Worm (Caenorhabditis elegans): Measurements from ENCODE around the gene xbp-1.

DNA sequence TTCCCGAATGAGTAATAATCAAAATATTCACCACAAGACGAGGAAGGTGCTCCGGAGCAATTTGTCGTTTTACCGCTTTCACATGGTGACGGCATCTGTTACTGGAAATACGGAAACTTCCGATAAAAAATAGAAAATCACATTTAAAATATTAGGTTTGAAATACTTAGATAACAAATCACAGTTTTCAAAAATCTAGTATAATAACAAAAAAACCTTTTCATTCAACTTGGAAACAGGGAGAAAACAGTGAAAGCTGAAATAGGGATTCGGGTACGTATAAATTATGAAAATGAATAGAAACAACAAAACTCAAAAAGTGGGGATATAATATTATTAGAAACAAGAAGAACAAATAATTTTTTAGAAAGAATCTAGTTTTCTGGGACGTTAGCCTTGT is 12.3 kb upstream of the xbp-1 start, which contains the start of gene C16C10.1:
- TF ChIP-seq Y48G9A.11 (GFP tag; IDR thresholded peaks at IDR 0.05): no peak
- TF ChIP-seq ceh-82 (tag; optimal IDR thresholded peaks at IDR 0.05): no peak
- no peak for TF ChIP-seq ceh-32 (tag; optimal IDR thresholded peaks at IDR 0.05; ENCODE audit: poor library complexity)
- no peak for TF ChIP-seq dpl-1 (GFP tag; optimal IDR thresholded peaks at IDR 0.05)
- TF ChIP-seq egl-43 (GFP tag; IDR thresholded peaks at IDR 0.05): no peak
- no peak for TF ChIP-seq egl-27 (tag; optimal IDR thresholded peaks at IDR 0.05)
- TF ChIP-seq Y5F2A.4 (GFP tag; optimal IDR thresholded peaks at IDR 0.05): no peak
- TF ChIP-seq skn-1 (tag; optimal IDR thresholded peaks at IDR 0.05): no peak
- TF ChIP-seq aly-2 (tag; optimal IDR thresholded peaks at IDR 0.05): no peak
